Worm (Caenorhabditis elegans) whole organism, young adult: ENCODE results near the gene Y69A2AR.24.

Source experiments
- B0336.3 ChIP-seq: fragments of 200-800 bp; sonication (Bioruptor generic); IDR thresholded peaks from 2 replicates; pipeline ENCODE4 v1.3.6; 2022; ENCODE audit warnings: missing genetic modification characterization, missing compliant biosample characterization
- F23B12.7 ChIP-seq: sonication (generic microtip); optimal IDR thresholded peaks from 2 replicates; lab custom pipeline; 2017; ENCODE audit warnings: missing genetic modification characterization, mild to moderate bottlenecking, missing compliant biosample characterization, antibody characterized with exemption, moderate library complexity; ENCODE audit not compliant: insufficient read depth
- F52B5.7 ChIP-seq: sonication (generic microtip); optimal IDR thresholded peaks from 2 replicates; lab custom pipeline; 2016; ENCODE audit warnings: mild to moderate bottlenecking, missing genetic modification characterization, missing compliant biosample characterization
- K12H6.12 ChIP-seq: fragments of 200-800 bp; sonication (Bioruptor generic); optimal IDR thresholded peaks from 2 replicates; lab custom pipeline; 2018; ENCODE audit warnings: mild to moderate bottlenecking, missing genetic modification characterization, missing compliant biosample characterization
- T07F8.4 ChIP-seq: sonication (generic microtip); optimal IDR thresholded peaks from 2 replicates; lab custom pipeline; 2016; ENCODE audit warnings: mild to moderate bottlenecking, missing genetic modification characterization, moderate library complexity, missing compliant biosample characterization
- ama-1 ChIP-seq, 3 experiments: fragments of 150-350 bp in 1 of 3; sonication (generic microtip) in 2 of 3; optimal IDR thresholded peaks; 2 replicates each; lab custom pipeline; 2014 to 2018; ENCODE audit warnings: missing biosample characterization in 2 of 3, missing genetic modification characterization in 2 of 3, missing genetic modification reagents in 2 of 3
- athp-1 ChIP-seq: sonication (generic microtip); optimal IDR thresholded peaks from 2 replicates; lab custom pipeline; 2017; ENCODE audit warnings: mild to moderate bottlenecking, missing genetic modification characterization, missing compliant biosample characterization
- attf-5 ChIP-seq: fragments of 200-800 bp; sonication (Bioruptor generic); optimal IDR thresholded peaks from 2 replicates; lab custom pipeline; 2018; ENCODE audit warnings: mild to moderate bottlenecking, missing genetic modification characterization, missing compliant biosample characterization
- attf-6 ChIP-seq: fragments of 200-800 bp; sonication (Bioruptor generic); IDR thresholded peaks from 2 replicates; pipeline ENCODE4 v1.3.6; 2022; ENCODE audit warnings: missing genetic modification reagents, missing genetic modification characterization, missing compliant biosample characterization
- ceh-100 ChIP-seq: fragments of 200-800 bp; sonication (Bioruptor generic); IDR thresholded peaks from 2 replicates; pipeline ENCODE4 v1.3.6; 2022; ENCODE audit warnings: missing genetic modification reagents, missing genetic modification characterization, missing compliant biosample characterization
- ceh-40 ChIP-seq: fragments of 200-800 bp; sonication (Bioruptor generic); IDR thresholded peaks from 2 replicates; pipeline ENCODE4 v1.3.6; 2022; ENCODE audit warnings: missing genetic modification characterization, missing compliant biosample characterization
- dox-1 ChIP-seq: fragments of 200-800 bp; sonication (Bioruptor generic); IDR thresholded peaks from 2 replicates; pipeline ENCODE4 v1.3.6; 2022; ENCODE audit warnings: missing genetic modification reagents, missing genetic modification characterization, missing compliant biosample characterization
- dpl-1 ChIP-seq: fragments of 150-350 bp; optimal IDR thresholded peaks from 2 replicates; lab custom pipeline; 2014; ENCODE audit warnings: missing biosample characterization, missing genetic modification reagents, missing genetic modification characterization
- hlh-12 ChIP-seq: sonication (generic microtip); optimal IDR thresholded peaks from 2 replicates; lab custom pipeline; 2016; ENCODE audit warnings: missing genetic modification characterization, missing compliant biosample characterization
- hlh-26 ChIP-seq: fragments of 200-800 bp; sonication (Bioruptor generic); conservative IDR thresholded peaks from 2 replicates; pipeline ENCODE4 v1.3.6; 2022; ENCODE audit warnings: missing genetic modification reagents, missing genetic modification characterization, missing compliant biosample characterization
- hrde-1 ChIP-seq: sonication (generic microtip); optimal IDR thresholded peaks from 2 replicates; lab custom pipeline; 2016; ENCODE audit warnings: missing genetic modification characterization, mild to moderate bottlenecking, missing compliant biosample characterization, moderate library complexity, missing genotype, missing genetic modification reagents, borderline replicate concordance
- let-607 ChIP-seq, 2 experiments: fragments of 200-800 bp in 1 of 2; sonication (Bioruptor generic) in 1 of 2; sonication (generic microtip) in 1 of 2; optimal IDR thresholded peaks; 2 replicates each; lab custom pipeline; 2016 to 2018; ENCODE audit warnings: mild to moderate bottlenecking in 2 of 2, missing compliant biosample characterization in 2 of 2, missing genetic modification characterization in 2 of 2, moderate library complexity in 2 of 2, missing genotype in 1 of 2
- lin-26 ChIP-seq: fragments of 200-800 bp; sonication (Bioruptor generic); IDR thresholded peaks from 2 replicates; pipeline ENCODE4 v1.3.6; 2022; ENCODE audit warnings: missing genetic modification reagents, missing genetic modification characterization, missing compliant biosample characterization
- lin-35 ChIP-seq, 3 experiments: fragments of 150-350 bp in 2 of 3; sonication (generic microtip) in 1 of 3; optimal IDR thresholded peaks; 2 replicates each; lab custom pipeline; 2014 to 2018; ENCODE audit warnings: missing biosample characterization in 3 of 3, missing genetic modification characterization in 3 of 3, missing genetic modification reagents in 3 of 3
- lin-40 ChIP-seq: sonication (generic microtip); optimal IDR thresholded peaks from 2 replicates; lab custom pipeline; 2016; ENCODE audit warnings: missing genetic modification characterization, mild to moderate bottlenecking, missing compliant biosample characterization, missing genotype, missing genetic modification reagents
- lsy-27 ChIP-seq: sonication (generic microtip); optimal IDR thresholded peaks from 2 replicates; lab custom pipeline; 2017; ENCODE audit warnings: missing genetic modification characterization, mild to moderate bottlenecking, missing compliant biosample characterization, antibody characterized with exemption, missing genotype, borderline replicate concordance; ENCODE audit not compliant: insufficient read depth
- mcd-1 ChIP-seq: fragments of 200-800 bp; sonication (Bioruptor generic); IDR thresholded peaks from 2 replicates; pipeline ENCODE4 v1.3.6; 2022; ENCODE audit warnings: missing genetic modification reagents, missing genetic modification characterization, missing compliant biosample characterization
- nhr-179 ChIP-seq: sonication (generic microtip); optimal IDR thresholded peaks from 2 replicates; lab custom pipeline; 2016; ENCODE audit warnings: mild to moderate bottlenecking, missing genetic modification characterization, missing compliant biosample characterization
- snpc-1.3 ChIP-seq: sonication (generic microtip); optimal IDR thresholded peaks from 2 replicates; lab custom pipeline; 2017; ENCODE audit warnings: missing genetic modification characterization, mild to moderate bottlenecking, missing compliant biosample characterization, antibody characterized with exemption, moderate library complexity, missing genotype, missing genetic modification reagents; ENCODE audit not compliant: insufficient read depth
- unc-62 ChIP-seq: fragments of 150-350 bp; optimal IDR thresholded peaks from 2 replicates; lab custom pipeline; 2014; ENCODE audit warnings: missing biosample characterization, missing genetic modification reagents, missing genetic modification characterization
- ztf-3 ChIP-seq: fragments of 200-800 bp; sonication (Bioruptor generic); optimal IDR thresholded peaks from 2 replicates; lab custom pipeline; 2018; ENCODE audit warnings: mild to moderate bottlenecking, missing genetic modification characterization, missing compliant biosample characterization

The Y69A2AR.24 gene

DNA sequence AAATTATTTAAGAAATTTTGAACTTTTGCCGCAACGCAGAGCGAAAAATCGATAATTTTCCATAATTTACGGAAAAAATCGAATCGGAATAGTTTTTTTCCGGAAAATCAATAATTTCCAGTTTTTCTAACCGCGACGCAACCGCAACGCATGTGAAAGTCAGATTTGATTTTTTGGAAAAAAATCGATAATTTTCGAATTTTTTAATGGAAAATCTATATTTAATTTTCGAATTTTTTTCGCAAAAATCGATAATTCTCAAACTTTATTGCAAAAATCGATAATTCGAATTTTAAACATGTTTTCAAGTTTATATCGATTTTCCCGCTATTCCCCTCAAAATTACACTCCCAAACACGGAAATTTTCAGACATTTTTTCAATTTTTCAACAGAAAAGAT lies 33.6 kb downstream of the Y69A2AR.24 start:
- TF ChIP-seq hlh-26 (GFP tag; lab: Robert Waterston, UW) (no peak), mcd-1 (no peak), lin-35 (GFP tag; optimal IDR thresholded peaks at IDR 0.05; lab: Kevin White, UChicago) (no peak), unc-62 (GFP tag; lab: Kevin White, UChicago) (no peak)

DNA sequence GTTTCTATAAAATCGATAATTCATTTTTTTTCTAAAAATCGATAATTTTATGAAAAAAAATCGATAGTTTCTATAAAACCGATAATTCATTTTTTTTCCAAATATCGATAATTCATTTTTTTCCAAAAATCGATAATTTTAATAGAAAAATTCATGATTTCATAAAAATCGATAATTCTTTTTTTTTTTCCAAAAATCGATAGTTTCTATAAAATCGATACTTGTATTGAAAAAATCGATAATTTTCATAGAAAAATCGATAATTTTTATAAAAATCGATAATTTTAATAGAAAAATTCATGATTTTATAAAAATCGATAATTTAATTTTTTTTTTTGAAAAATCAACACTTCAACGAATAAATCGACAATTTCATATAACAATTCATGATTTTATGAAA lies 34.6 kb downstream of the Y69A2AR.24 start:
- TF ChIP-seq ceh-100 (GFP tag; lab: Robert Waterston, UW) (no peak), attf-6 (GFP tag; lab: Robert Waterston, UW) (no peak), lin-40 (tag; lab: Kevin White, UChicago) (no peak), athp-1 (tag; lab: Kevin White, UChicago) (no peak), F52B5.7 (no peak), lin-26 (no peak), B0336.3 (GFP tag; lab: Robert Waterston, UW) (no peak), dpl-1 (GFP tag; lab: Kevin White, UChicago) (no peak), nhr-179 (no peak), lsy-27 (tag; lab: Kevin White, UChicago) (no peak), let-607 (tag; optimal IDR thresholded peaks at IDR 0.05; lab: Kevin White, UChicago) (no peak), F23B12.7 (tag; lab: Kevin White, UChicago) (no peak), dox-1 (GFP tag; lab: Robert Waterston, UW) (no peak), ztf-3 (GFP tag; lab: Kevin White, UChicago) (no peak), ceh-40 (no peak), hlh-12 (tag; lab: Kevin White, UChicago) (no peak), K12H6.12 (tag; lab: Kevin White, UChicago) (no peak), hrde-1 (tag; lab: Kevin White, UChicago) (no peak)

DNA sequence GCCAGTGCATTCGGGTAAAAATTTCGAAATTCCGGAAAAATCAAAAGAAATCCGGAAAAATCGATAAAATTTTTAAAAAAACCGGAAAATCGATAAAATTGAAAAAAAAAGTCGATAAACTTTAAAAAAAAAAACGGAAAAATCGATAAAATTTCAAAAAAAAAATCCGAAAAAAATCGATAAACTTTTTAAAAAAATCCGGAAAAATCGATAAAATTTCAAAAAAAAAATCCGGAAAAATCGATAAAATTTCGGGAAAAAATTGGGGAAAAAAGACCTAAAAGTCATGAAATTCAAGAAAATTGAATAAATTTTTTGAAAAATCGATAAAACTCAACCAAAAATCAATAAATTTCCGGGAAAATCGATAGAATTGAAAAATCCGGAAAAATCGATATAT lies 37.0 kb downstream of the Y69A2AR.24 start:
- TF ChIP-seq snpc-1.3 (no peak), T07F8.4 (tag; lab: Kevin White, UChicago) (no peak), attf-5 (no peak), ama-1 (optimal IDR thresholded peaks at IDR 0.05; lab: Kevin White, UChicago) (no peak), ama-1 (GFP tag; optimal IDR thresholded peaks at IDR 0.05; lab: Kevin White, UChicago) (no peak)
